Fruit fly (Drosophila melanogaster) whole organism, embryonic: ENCODE results near the gene CG14787.
A peak's percentile ranks its signal among the peaks of the same experiment; 100 is the strongest.

ENCODE experiments used
- Bteb2 ChIP-seq: fragments of 200-800 bp; sonication (Bioruptor generic); optimal IDR thresholded peaks from 2 replicates; lab custom pipeline; 2016; ENCODE audit warnings: missing biosample characterization, missing genetic modification characterization
- CG10209 ChIP-seq: fragments of 200-800 bp; sonication (Bioruptor generic); optimal IDR thresholded peaks from 3 replicates; lab custom pipeline; 2017; ENCODE audit warnings: missing biosample characterization, mild to moderate bottlenecking, missing genetic modification characterization, missing genetic modification reagents
- CG11085 ChIP-seq: fragments of 200-800 bp; sonication (Bioruptor generic); IDR thresholded peaks from 2 replicates; pipeline ENCODE4 v1.3.6; 2022; ENCODE audit warnings: missing biosample characterization, missing genetic modification characterization
- CG12104 ChIP-seq: fragments of 200-800 bp; sonication (Bioruptor generic); optimal IDR thresholded peaks from 3 replicates; lab custom pipeline; 2016; ENCODE audit warnings: missing biosample characterization, missing genetic modification characterization
- CG12219 ChIP-seq: fragments of 200-800 bp; sonication (Bioruptor generic); optimal IDR thresholded peaks from 3 replicates; lab custom pipeline; 2018; ENCODE audit warnings: missing biosample characterization, mild to moderate bottlenecking, missing genetic modification characterization
- CG1233 ChIP-seq: fragments of 200-800 bp; sonication (Bioruptor generic); optimal IDR thresholded peaks from 4 replicates; lab custom pipeline; 2018; ENCODE audit warnings: missing biosample characterization, mild to moderate bottlenecking, missing genetic modification characterization
- CG12659 ChIP-seq: fragments of 200-800 bp; sonication (Bioruptor generic); optimal IDR thresholded peaks from 3 replicates; lab custom pipeline; 2017; ENCODE audit warnings: mild to moderate bottlenecking, missing biosample characterization, missing genetic modification reagents, missing genetic modification characterization
- CG12744 ChIP-seq: fragments of 200-800 bp; sonication (Bioruptor generic); optimal IDR thresholded peaks from 2 replicates; lab custom pipeline; 2016; ENCODE audit warnings: missing biosample characterization, missing genetic modification characterization
- CG12769 ChIP-seq: fragments of 200-800 bp; sonication (Bioruptor generic); optimal IDR thresholded peaks from 2 replicates; lab custom pipeline; 2019; ENCODE audit warnings: missing biosample characterization, mild to moderate bottlenecking, missing genetic modification characterization, moderate library complexity
- CG13775 ChIP-seq: fragments of 200-800 bp; sonication (Bioruptor generic); optimal IDR thresholded peaks from 3 replicates; lab custom pipeline; 2017; ENCODE audit warnings: missing biosample characterization, mild to moderate bottlenecking, missing genetic modification characterization
- CG1602 ChIP-seq: fragments of 200-800 bp; sonication (Bioruptor generic); optimal IDR thresholded peaks from 3 replicates; lab custom pipeline; 2016; ENCODE audit warnings: missing biosample characterization, missing genetic modification characterization
- CG17802 ChIP-seq: fragments of 200-800 bp; sonication (Bioruptor generic); optimal IDR thresholded peaks from 2 replicates; lab custom pipeline; 2018; ENCODE audit warnings: missing biosample characterization, mild to moderate bottlenecking, missing genetic modification characterization, moderate library complexity
- CG17912 ChIP-seq: fragments of 200-800 bp; sonication (Bioruptor generic); optimal IDR thresholded peaks from 2 replicates; lab custom pipeline; 2018; ENCODE audit warnings: missing biosample characterization, mild to moderate bottlenecking, missing genetic modification characterization
- CG1832 ChIP-seq: fragments of 200-800 bp; sonication (Bioruptor generic); optimal IDR thresholded peaks from 2 replicates; lab custom pipeline; 2017; ENCODE audit warnings: missing biosample characterization, mild to moderate bottlenecking, missing genetic modification characterization, inconsistent platforms
- CG2116 ChIP-seq: fragments of 200-800 bp; sonication (Bioruptor generic); optimal IDR thresholded peaks from 3 replicates; lab custom pipeline; 2018; ENCODE audit warnings: missing biosample characterization, mild to moderate bottlenecking, missing genetic modification characterization
- CG33213 ChIP-seq: fragments of 200-800 bp; sonication (Bioruptor generic); optimal IDR thresholded peaks from 3 replicates; lab custom pipeline; 2016; ENCODE audit warnings: missing biosample characterization, missing genetic modification characterization
- CG34224 ChIP-seq: fragments of 200-800 bp; sonication (Bioruptor generic); IDR thresholded peaks from 3 replicates; pipeline ENCODE4 v1.3.6; 2022; ENCODE audit warnings: missing biosample characterization, missing genetic modification characterization; ENCODE audit not compliant: partially characterized antibody
- CG3838 ChIP-seq: fragments of 200-800 bp; sonication (Bioruptor generic); optimal IDR thresholded peaks from 3 replicates; lab custom pipeline; 2016; ENCODE audit warnings: missing biosample characterization, missing genetic modification characterization
- CG4820 ChIP-seq: fragments of 200-800 bp; sonication (Bioruptor generic); optimal IDR thresholded peaks from 3 replicates; lab custom pipeline; 2016; ENCODE audit warnings: missing biosample characterization, missing genetic modification characterization
- CG7745 ChIP-seq: fragments of 200-800 bp; sonication (Bioruptor generic); optimal IDR thresholded peaks from 2 replicates; lab custom pipeline; 2018; ENCODE audit warnings: missing biosample characterization, mild to moderate bottlenecking, missing genetic modification characterization, moderate library complexity
- CG8089 ChIP-seq: fragments of 200-800 bp; sonication (Bioruptor generic); optimal IDR thresholded peaks from 3 replicates; lab custom pipeline; 2016; ENCODE audit warnings: missing biosample characterization, missing genetic modification characterization
- CG8281 ChIP-seq: fragments of 200-800 bp; sonication (Bioruptor generic); optimal IDR thresholded peaks from 2 replicates; lab custom pipeline; 2018; ENCODE audit warnings: missing biosample characterization, mild to moderate bottlenecking, missing genetic modification characterization, moderate library complexity
- CG8359 ChIP-seq: fragments of 200-800 bp; sonication (Bioruptor generic); optimal IDR thresholded peaks from 2 replicates; lab custom pipeline; 2017; ENCODE audit warnings: missing biosample characterization, mild to moderate bottlenecking, missing genetic modification characterization, borderline replicate concordance
- CG9817 ChIP-seq: fragments of 200-800 bp; sonication (Bioruptor generic); optimal IDR thresholded peaks from 2 replicates; lab custom pipeline; 2018; ENCODE audit warnings: missing biosample characterization, mild to moderate bottlenecking, missing genetic modification characterization, moderate library complexity
- CG9932 ChIP-seq: fragments of 200-800 bp; sonication (Bioruptor generic); IDR thresholded peaks from 2 replicates; pipeline ENCODE4 v1.3.6; 2022; ENCODE audit warnings: missing biosample characterization, missing genetic modification characterization
- Dref ChIP-seq: fragments of 200-800 bp; sonication (Bioruptor generic); IDR thresholded peaks from 2 replicates; pipeline ENCODE4 v1.3.6; 2022; ENCODE audit warnings: missing biosample characterization, missing genetic modification characterization
- E2f1 ChIP-seq: fragments of 200-800 bp; sonication (Bioruptor generic); IDR thresholded peaks from 2 replicates; pipeline ENCODE4 v1.3.6; 2022; ENCODE audit warnings: missing biosample characterization, missing genetic modification characterization
- GATAe ChIP-seq: fragments of 200-800 bp; sonication (Bioruptor generic); conservative IDR thresholded peaks from 2 replicates; pipeline ENCODE4 v1.3.6; 2022; ENCODE audit warnings: missing biosample characterization, missing genetic modification characterization
- Hmx ChIP-seq: fragments of 200-800 bp; sonication (Bioruptor generic); optimal IDR thresholded peaks from 2 replicates; lab custom pipeline; 2016; ENCODE audit warnings: missing biosample characterization, missing genetic modification characterization
- Hr39 ChIP-seq: fragments of >200 bp; optimal IDR thresholded peaks from 2 replicates; lab custom pipeline; 2017
- Mrtf ChIP-seq: fragments of 200-800 bp; sonication (Bioruptor generic); IDR thresholded peaks from 3 replicates; pipeline ENCODE4 v1.3.6; 2022; ENCODE audit warnings: missing biosample characterization, missing genetic modification characterization
- NC2α ChIP-seq: fragments of 200-800 bp; sonication (Bioruptor generic); optimal IDR thresholded peaks from 2 replicates; lab custom pipeline; 2016; ENCODE audit warnings: missing biosample characterization, missing genetic modification characterization
- Nf-YB ChIP-seq: fragments of 200-800 bp; sonication (Bioruptor generic); optimal IDR thresholded peaks from 3 replicates; lab custom pipeline; 2019; ENCODE audit warnings: missing biosample characterization, mild to moderate bottlenecking, missing genetic modification characterization, moderate library complexity
- Sox102F ChIP-seq: fragments of 200-800 bp; sonication (Bioruptor generic); optimal IDR thresholded peaks from 2 replicates; lab custom pipeline; 2018; ENCODE audit warnings: missing biosample characterization, mild to moderate bottlenecking, missing genetic modification characterization, moderate library complexity
- crc ChIP-seq: fragments of 200-800 bp; sonication (Bioruptor generic); optimal IDR thresholded peaks from 2 replicates; lab custom pipeline; 2016; ENCODE audit warnings: missing biosample characterization, missing genetic modification characterization
- fd96Cb ChIP-seq: fragments of 200-800 bp; sonication (Bioruptor generic); optimal IDR thresholded peaks from 2 replicates; lab custom pipeline; 2018; ENCODE audit warnings: missing biosample characterization, mild to moderate bottlenecking, missing genetic modification characterization, moderate library complexity
- grau ChIP-seq: fragments of 200-800 bp; optimal IDR thresholded peaks from 3 replicates; lab custom pipeline; 2019; ENCODE audit warnings: missing biosample characterization, mild to moderate bottlenecking, missing genetic modification characterization, moderate library complexity
- grn ChIP-seq: fragments of 200-800 bp; sonication (Bioruptor generic); optimal IDR thresholded peaks from 3 replicates; lab custom pipeline; 2017; ENCODE audit warnings: missing biosample characterization, missing genetic modification characterization
- gro ChIP-seq: fragments of 200-800 bp; sonication (Bioruptor generic); optimal IDR thresholded peaks from 2 replicates; lab custom pipeline; 2016; ENCODE audit warnings: missing biosample characterization, missing genetic modification characterization
- insv ChIP-seq, 2 experiments: fragments of 200-800 bp; sonication (Bioruptor generic); optimal IDR thresholded peaks; 3 replicates each; lab custom pipeline; 2016 to 2018; ENCODE audit warnings: missing biosample characterization in 2 of 2, missing genetic modification characterization in 2 of 2
- lmd ChIP-seq: fragments of 200-800 bp; sonication (Bioruptor generic); IDR thresholded peaks from 2 replicates; pipeline ENCODE4 v1.3.6; 2022; ENCODE audit warnings: missing biosample characterization, missing genetic modification characterization
- luna ChIP-seq: fragments of 200-800 bp; sonication (Bioruptor generic); optimal IDR thresholded peaks from 2 replicates; lab custom pipeline; 2016; ENCODE audit warnings: missing biosample characterization, missing genetic modification characterization
- mirr ChIP-seq: fragments of 200-800 bp; sonication (Bioruptor generic); optimal IDR thresholded peaks from 3 replicates; lab custom pipeline; 2018; ENCODE audit warnings: missing biosample characterization, mild to moderate bottlenecking, missing genetic modification characterization
- pnt ChIP-seq: fragments of 200-800 bp; sonication (Bioruptor generic); optimal IDR thresholded peaks from 3 replicates; lab custom pipeline; 2016; ENCODE audit warnings: missing biosample characterization, missing genetic modification characterization
- shn ChIP-seq: fragments of 200-800 bp; sonication (Bioruptor generic); optimal IDR thresholded peaks from 3 replicates; lab custom pipeline; 2016; ENCODE audit warnings: missing biosample characterization, missing genetic modification characterization
- tap ChIP-seq: fragments of 200-800 bp; optimal IDR thresholded peaks from 3 replicates; lab custom pipeline; 2019; ENCODE audit warnings: missing biosample characterization, mild to moderate bottlenecking, missing genetic modification characterization, moderate library complexity
- toy ChIP-seq: fragments of 200-800 bp; sonication (Bioruptor generic); IDR thresholded peaks from 2 replicates; pipeline ENCODE4 v1.3.6; 2022; ENCODE audit warnings: missing biosample characterization, missing genetic modification characterization
- unpg ChIP-seq: fragments of 200-800 bp; sonication (Bioruptor generic); optimal IDR thresholded peaks from 3 replicates; lab custom pipeline; 2018; ENCODE audit warnings: missing biosample characterization, mild to moderate bottlenecking, missing genetic modification characterization, moderate library complexity
- usp ChIP-seq: fragments of >200 bp; optimal IDR thresholded peaks from 2 replicates; lab custom pipeline; 2017; ENCODE audit warnings: missing biosample characterization, missing genetic modification characterization
- wdn ChIP-seq: fragments of 200-800 bp; sonication (Bioruptor generic); IDR thresholded peaks from 2 replicates; pipeline ENCODE4 v1.3.6; 2022; ENCODE audit warnings: missing biosample characterization, missing genetic modification characterization
- yki ChIP-seq: fragments of >200 bp; optimal IDR thresholded peaks from 3 replicates; lab custom pipeline; 2018

CG14787 gene

dm6 chrX:1478276-1479122 is 17.0 kb upstream of the CG14787 start, which contains the start of gene rush (continued):
- TF ChIP-seq NC2α (GFP tag; lab: Kevin White, UChicago) = no peak
- no peak for TF ChIP-seq CG8281
- peak; percentile 46 for TF ChIP-seq CG33213 (GFP tag; lab: Kevin White, UChicago)
- peak; percentile 45; the same call in 1 of the 2 replicates for TF ChIP-seq lmd (GFP tag; lab: Robert Waterston, UW)
- no peak for TF ChIP-seq CG10209 (GFP tag; lab: Kevin White, UChicago)
- TF ChIP-seq shn (GFP tag; lab: Kevin White, UChicago) = no peak
- no peak for TF ChIP-seq CG13775 (GFP tag; lab: Kevin White, UChicago)
- TF ChIP-seq usp (GFP tag; lab: Kevin White, UChicago) = no peak
- no peak for TF ChIP-seq yki (lab: Kevin White, UChicago)
- TF ChIP-seq gro (GFP tag; lab: Kevin White, UChicago) = peak; percentile 36
- no peak for TF ChIP-seq CG17912
- no peak for TF ChIP-seq fd96Cb
- no peak for TF ChIP-seq mirr
- TF ChIP-seq CG17802 (tag; lab: Kevin White, UChicago) = no peak
- peak; percentile 11 for TF ChIP-seq unpg (GFP tag; lab: Kevin White, UChicago)
- TF ChIP-seq Sox102F (GFP tag; lab: Kevin White, UChicago) = no peak
- TF ChIP-seq crc (GFP tag; lab: Kevin White, UChicago) = no peak
- no peak for TF ChIP-seq CG7745
- TF ChIP-seq Dref (GFP tag; lab: Robert Waterston, UW) = peak; percentile 50
- peak; percentile 35 for TF ChIP-seq CG9817
- TF ChIP-seq CG34224 = no peak
- no peak for TF ChIP-seq luna (GFP tag; lab: Kevin White, UChicago)
- no peak for TF ChIP-seq Bteb2 (GFP tag; lab: Kevin White, UChicago)
- peak; percentile 12 for TF ChIP-seq CG12769
- no peak for TF ChIP-seq insv (GFP tag; optimal IDR thresholded peaks at IDR 0.05; lab: Kevin White, UChicago)
- TF ChIP-seq CG12219 (GFP tag; lab: Kevin White, UChicago) = no peak
- no peak for TF ChIP-seq tap (tag; lab: Kevin White, UChicago)
- TF ChIP-seq Nf-YB (GFP tag; lab: Kevin White, UChicago) = no peak
- TF ChIP-seq Mrtf (GFP tag; lab: Robert Waterston, UW) = no peak
- TF ChIP-seq CG8359 = no peak
- TF ChIP-seq grn (GFP tag; lab: Kevin White, UChicago) = no peak
- TF ChIP-seq CG11085 (GFP tag; lab: Robert Waterston, UW) = no peak
- peak; percentile 73 for TF ChIP-seq CG1832 (GFP tag; lab: Kevin White, UChicago)
- 0 out of 2 replicates have a peak, but pooled peaks have one; percentile 43 for TF ChIP-seq wdn (GFP tag; lab: Robert Waterston, UW)
- TF ChIP-seq CG12104 (GFP tag; lab: Kevin White, UChicago) = no peak
- peak; percentile 58 for TF ChIP-seq CG12659 (GFP tag; lab: Kevin White, UChicago)
- TF ChIP-seq CG3838 (GFP tag; lab: Kevin White, UChicago) = no peak
- no peak for TF ChIP-seq CG8089 (GFP tag; lab: Kevin White, UChicago)
- TF ChIP-seq E2f1 (GFP tag; lab: Robert Waterston, UW) = no peak
- TF ChIP-seq toy (GFP tag; lab: Robert Waterston, UW) = no peak
- TF ChIP-seq Hmx = no peak
- peak; percentile 61 for TF ChIP-seq CG9932 (GFP tag; lab: Robert Waterston, UW)
- TF ChIP-seq grau (tag; lab: Kevin White, UChicago) = peak; percentile 26
- no peak for TF ChIP-seq CG4820 (GFP tag; lab: Kevin White, UChicago)
- TF ChIP-seq CG12744 (GFP tag; lab: Kevin White, UChicago) = no peak
- no peak for TF ChIP-seq CG1233 (GFP tag; lab: Kevin White, UChicago)
- peak; percentile 24 for TF ChIP-seq pnt
- peak; percentile 32 for TF ChIP-seq CG2116
- peak; percentile 18 for TF ChIP-seq CG1602 (GFP tag; lab: Kevin White, UChicago)
- TF ChIP-seq Hr39 (lab: Kevin White, UChicago) = no peak
- no peak for TF ChIP-seq GATAe (GFP tag; lab: Robert Waterston, UW)
